Fruit fly (Drosophila melanogaster) whole organism, prepupa: ENCODE results near the gene CG2767.

Source experiments
- Blimp-1 ChIP-seq: fragments of 200-800 bp; sonication (Bioruptor generic); optimal IDR thresholded peaks from 3 replicates; lab custom pipeline; 2017; ENCODE audit warnings: missing biosample characterization, missing genetic modification characterization, mild to moderate bottlenecking, moderate library complexity, missing genetic modification reagents
- CG15336 ChIP-seq: fragments of 200-800 bp; sonication (Bioruptor generic); IDR thresholded peaks from 2 replicates; pipeline ENCODE4 v1.3.6; 2022; ENCODE audit warnings: missing biosample characterization, missing genetic modification characterization
- CG16779 ChIP-seq: fragments of 200-800 bp; sonication (Bioruptor generic); optimal IDR thresholded peaks from 3 replicates; lab custom pipeline; 2017; ENCODE audit warnings: missing biosample characterization, mild to moderate bottlenecking, missing genetic modification characterization
- CG3032 ChIP-seq: fragments of 200-800 bp; optimal IDR thresholded peaks from 2 replicates; lab custom pipeline; 2019; ENCODE audit warnings: missing biosample characterization, mild to moderate bottlenecking, missing genetic modification characterization, moderate library complexity
- CG32006 ChIP-seq: fragments of 200-800 bp; sonication (Bioruptor generic); optimal IDR thresholded peaks from 3 replicates; lab custom pipeline; 2017; ENCODE audit warnings: missing biosample characterization, mild to moderate bottlenecking, missing genetic modification characterization
- CG3919 ChIP-seq: fragments of 200-800 bp; sonication (Bioruptor generic); optimal IDR thresholded peaks from 3 replicates; lab custom pipeline; 2016; ENCODE audit warnings: missing biosample characterization, missing genetic modification characterization
- CG6163 ChIP-seq: fragments of 200-800 bp; sonication (Bioruptor generic); IDR thresholded peaks from 3 replicates; pipeline ENCODE4 v1.3.6; 2022; ENCODE audit warnings: missing biosample characterization, missing genetic modification characterization
- CG6276 ChIP-seq: fragments of 200-800 bp; sonication (Bioruptor generic); optimal IDR thresholded peaks from 2 replicates; lab custom pipeline; 2017; ENCODE audit warnings: missing biosample characterization, mild to moderate bottlenecking, missing genetic modification characterization
- CG6792 ChIP-seq: fragments of 200-800 bp; sonication (Bioruptor generic); optimal IDR thresholded peaks from 3 replicates; lab custom pipeline; 2016; ENCODE audit warnings: missing biosample characterization, missing genetic modification characterization
- CG6808 ChIP-seq: fragments of 200-800 bp; sonication (Bioruptor generic); optimal IDR thresholded peaks from 3 replicates; lab custom pipeline; 2017; ENCODE audit warnings: missing biosample characterization, missing genetic modification characterization, mild to moderate bottlenecking, moderate library complexity, missing genetic modification reagents
- CG6854 ChIP-seq: fragments of 200-800 bp; sonication (Bioruptor generic); optimal IDR thresholded peaks from 2 replicates; lab custom pipeline; 2017; ENCODE audit warnings: missing biosample characterization, mild to moderate bottlenecking, missing genetic modification characterization
- CG8119 ChIP-seq: fragments of 200-800 bp; sonication (Bioruptor generic); IDR thresholded peaks from 3 replicates; pipeline ENCODE4 v1.3.6; 2022; ENCODE audit warnings: missing biosample characterization, missing genetic modification characterization
- CG8632 ChIP-seq: fragments of 200-800 bp; sonication (Bioruptor generic); optimal IDR thresholded peaks from 3 replicates; lab custom pipeline; 2016; ENCODE audit warnings: missing biosample characterization, missing genetic modification characterization
- CG9139 ChIP-seq: fragments of 200-800 bp; sonication (Bioruptor generic); optimal IDR thresholded peaks from 3 replicates; lab custom pipeline; 2017; ENCODE audit warnings: missing biosample characterization, mild to moderate bottlenecking, missing genetic modification characterization
- Eip75B ChIP-seq: fragments of 200-800 bp; sonication (Bioruptor generic); optimal IDR thresholded peaks from 3 replicates; lab custom pipeline; 2016; ENCODE audit warnings: missing biosample characterization, missing genetic modification characterization
- Eip78C ChIP-seq: fragments of 200-800 bp; sonication (Bioruptor generic); peaks from one replicate; lab custom pipeline; 2016; ENCODE audit warnings: missing biosample characterization, missing genetic modification characterization
- Ets21C ChIP-seq: fragments of 200-800 bp; sonication (Bioruptor generic); optimal IDR thresholded peaks from 3 replicates; lab custom pipeline; 2016; ENCODE audit warnings: missing biosample characterization, missing genetic modification characterization
- Ets96B ChIP-seq: fragments of 200-800 bp; optimal IDR thresholded peaks from 2 replicates; lab custom pipeline; 2019; ENCODE audit warnings: missing biosample characterization, mild to moderate bottlenecking, missing genetic modification characterization, moderate library complexity
- Hr38 ChIP-seq: sonication (Bioruptor generic); optimal IDR thresholded peaks from 2 replicates; lab custom pipeline; 2016; ENCODE audit warnings: missing biosample characterization, missing genetic modification characterization
- Hr39 ChIP-seq: fragments of 200-800 bp; sonication (Bioruptor generic); optimal IDR thresholded peaks from 2 replicates; lab custom pipeline; 2016; ENCODE audit warnings: missing biosample characterization, missing genetic modification characterization
- Hr4 ChIP-seq: fragments of 200-800 bp; sonication (Bioruptor generic); optimal IDR thresholded peaks from 3 replicates; lab custom pipeline; 2016; ENCODE audit warnings: missing biosample characterization, missing genetic modification characterization
- Lpt ChIP-seq: fragments of 200-800 bp; sonication (Bioruptor generic); optimal IDR thresholded peaks from 3 replicates; lab custom pipeline; 2016; ENCODE audit warnings: missing biosample characterization, missing genetic modification characterization
- Met ChIP-seq: fragments of 200-800 bp; sonication (Bioruptor generic); optimal IDR thresholded peaks from 3 replicates; lab custom pipeline; 2016; ENCODE audit warnings: missing biosample characterization, missing genetic modification characterization
- OdsH ChIP-seq: fragments of 200-800 bp; sonication (Bioruptor generic); optimal IDR thresholded peaks from 3 replicates; lab custom pipeline; 2016; ENCODE audit warnings: missing biosample characterization, missing genetic modification characterization
- Smox ChIP-seq: fragments of 200-800 bp; sonication (Bioruptor generic); optimal IDR thresholded peaks from 3 replicates; lab custom pipeline; 2016; ENCODE audit warnings: missing biosample characterization, missing genetic modification characterization
- Sox102F ChIP-seq: fragments of 200-800 bp; sonication (Bioruptor generic); optimal IDR thresholded peaks from 2 replicates; lab custom pipeline; 2016; ENCODE audit warnings: missing biosample characterization, mild to moderate bottlenecking, missing genetic modification characterization
- Sox14 ChIP-seq: fragments of 200-800 bp; sonication (Bioruptor generic); optimal IDR thresholded peaks from 3 replicates; lab custom pipeline; 2016; ENCODE audit warnings: missing biosample characterization, missing genetic modification characterization
- achi ChIP-seq: fragments of 200-800 bp; sonication (Bioruptor generic); optimal IDR thresholded peaks from 3 replicates; lab custom pipeline; 2016; ENCODE audit warnings: missing biosample characterization, missing genetic modification characterization
- cyc ChIP-seq: fragments of 200-800 bp; sonication (Bioruptor generic); optimal IDR thresholded peaks from 3 replicates; lab custom pipeline; 2016; ENCODE audit warnings: missing biosample characterization, missing genetic modification characterization
- dsx ChIP-seq: fragments of 200-800 bp; optimal IDR thresholded peaks from 3 replicates; lab custom pipeline; 2019; ENCODE audit warnings: missing biosample characterization, mild to moderate bottlenecking, missing genetic modification characterization, moderate library complexity; ENCODE audit not compliant: poor library complexity, severe bottlenecking
- eg ChIP-seq: fragments of 200-800 bp; sonication (Bioruptor generic); IDR thresholded peaks from 3 replicates; pipeline ENCODE4 v1.3.6; 2022; ENCODE audit warnings: missing biosample characterization, missing genetic modification characterization
- fkh ChIP-seq: fragments of 200-800 bp; sonication (Bioruptor generic); optimal IDR thresholded peaks from 3 replicates; lab custom pipeline; 2017; ENCODE audit warnings: missing biosample characterization, mild to moderate bottlenecking, missing genetic modification characterization, moderate library complexity
- ss ChIP-seq, 2 experiments: fragments of 200-800 bp; sonication (Bioruptor generic); optimal IDR thresholded peaks; 2 replicates in 1 of 2; 3 replicates in 1 of 2; lab custom pipeline; 2017 to 2018; ENCODE audit warnings: mild to moderate bottlenecking in 2 of 2, missing biosample characterization in 2 of 2, missing genetic modification characterization in 2 of 2, moderate library complexity in 1 of 2
- svp ChIP-seq: fragments of 200-800 bp; sonication (Bioruptor generic); peaks from one replicate; lab custom pipeline; 2016; ENCODE audit warnings: missing biosample characterization, missing genetic modification characterization
- topi ChIP-seq: fragments of 200-800 bp; sonication (Bioruptor generic); optimal IDR thresholded peaks from 3 replicates; lab custom pipeline; 2016; ENCODE audit warnings: missing biosample characterization, missing genetic modification characterization

The CG2767 gene

DNA sequence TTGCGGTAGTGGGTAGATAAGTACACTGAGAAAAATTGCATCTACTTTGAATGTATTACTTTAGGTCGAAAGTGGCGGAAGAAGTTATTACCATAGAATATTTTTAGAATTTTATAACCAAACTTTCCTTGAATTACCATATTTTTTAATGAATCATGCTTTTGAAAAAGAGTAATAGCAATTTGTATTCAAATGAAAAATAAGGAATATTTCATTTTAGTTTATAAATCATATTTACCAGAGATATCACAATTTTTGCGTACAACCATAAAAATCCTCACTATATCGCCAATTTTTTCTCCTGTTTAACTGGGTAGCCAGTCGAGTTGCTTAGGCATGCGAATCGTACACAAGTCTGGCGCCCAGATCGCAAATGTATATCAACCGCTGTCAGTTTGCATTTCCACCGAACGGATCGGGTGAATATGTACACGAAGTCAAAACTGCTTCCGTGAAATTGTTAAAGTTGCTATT lies 38.2 kb downstream of the CG2767 start (continued):
- TF ChIP-seq achi (GFP tag; lab: Kevin White, UChicago) (peak; percentile 77), OdsH (GFP tag; lab: Kevin White, UChicago) (peak; percentile 82), Eip78C (GFP tag; lab: Kevin White, UChicago) (peak; percentile 95), Ets21C (GFP tag; lab: Kevin White, UChicago) (peak; percentile 39), topi (peak; percentile 78), CG8119 (peak; percentile 92), Sox14 (GFP tag; lab: Kevin White, UChicago) (peak; percentile 74), CG6163 (GFP tag; lab: Robert Waterston, UW) (peak; percentile 84), Hr39 (peak; percentile 58), Eip75B (GFP tag; lab: Kevin White, UChicago) (peak; percentile 84), Met (GFP tag; lab: Kevin White, UChicago) (peak; percentile 55), Lpt (GFP tag; lab: Kevin White, UChicago) (peak; percentile 82), CG32006 (GFP tag; lab: Kevin White, UChicago) (peak; percentile 90), CG6276 (GFP tag; lab: Kevin White, UChicago) (peak; percentile 87), Sox102F (GFP tag; lab: Kevin White, UChicago) (peak; percentile 62), CG6808 (GFP tag; lab: Kevin White, UChicago) (peak; percentile 83), CG8632 (GFP tag; lab: Kevin White, UChicago) (peak; percentile 59), Hr38 (GFP tag; lab: Kevin White, UChicago) (no peak), cyc (GFP tag; lab: Kevin White, UChicago) (peak; percentile 60), CG6792 (GFP tag; lab: Kevin White, UChicago) (peak; percentile 71), Ets96B (tag; lab: Kevin White, UChicago) (peak; percentile 82), CG3032 (tag; lab: Kevin White, UChicago) (peak; percentile 84)

DNA sequence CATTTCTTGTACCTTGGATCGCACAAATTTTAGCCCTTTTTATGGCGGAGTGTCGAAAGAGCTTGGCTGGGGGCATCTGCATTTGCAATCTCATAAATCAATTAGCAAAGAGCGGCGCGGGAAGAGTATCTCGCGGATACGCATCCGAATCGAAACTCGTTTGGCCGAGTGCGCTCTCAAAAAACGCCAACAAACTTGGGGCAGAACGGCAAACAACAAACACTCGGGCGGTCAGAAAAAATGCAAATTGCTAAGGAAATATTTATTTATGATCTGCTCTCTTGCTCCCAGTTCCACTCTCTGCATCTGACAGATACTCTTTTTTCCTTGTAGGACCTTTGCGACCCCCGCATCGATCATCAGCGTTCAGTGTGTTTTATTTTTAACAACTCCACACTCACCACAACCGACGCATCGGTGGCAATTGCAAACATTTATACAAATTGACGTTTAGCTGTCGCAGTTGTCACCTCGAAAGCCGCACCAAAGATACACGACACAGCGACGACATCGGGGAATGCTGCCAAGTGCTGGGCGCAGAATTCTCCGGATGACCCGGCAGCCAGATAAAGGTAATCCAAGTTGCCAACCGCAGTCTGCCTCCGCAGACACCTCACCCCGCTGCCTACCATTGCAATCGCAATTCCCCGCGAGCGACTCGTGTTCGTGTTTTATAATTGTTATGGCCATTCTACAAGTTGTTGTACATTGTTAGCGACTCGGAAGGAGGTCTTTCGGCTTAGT lies 38.8 kb downstream of the CG2767 start:
- TF ChIP-seq fkh = no peak
- peak; percentile 95 for TF ChIP-seq svp (GFP tag; lab: Kevin White, UChicago)
- TF ChIP-seq ss (GFP tag; optimal IDR thresholded peaks at IDR 0.05; lab: Kevin White, UChicago) = no peak
- peak; percentile 20 for TF ChIP-seq CG6854 (GFP tag; lab: Kevin White, UChicago)
- TF ChIP-seq Hr4 (GFP tag; lab: Kevin White, UChicago) = no peak
- TF ChIP-seq dsx (GFP tag; lab: Kevin White, UChicago) = peak; percentile 98
- TF ChIP-seq, all 60 proteins: peak for 3

DNA sequence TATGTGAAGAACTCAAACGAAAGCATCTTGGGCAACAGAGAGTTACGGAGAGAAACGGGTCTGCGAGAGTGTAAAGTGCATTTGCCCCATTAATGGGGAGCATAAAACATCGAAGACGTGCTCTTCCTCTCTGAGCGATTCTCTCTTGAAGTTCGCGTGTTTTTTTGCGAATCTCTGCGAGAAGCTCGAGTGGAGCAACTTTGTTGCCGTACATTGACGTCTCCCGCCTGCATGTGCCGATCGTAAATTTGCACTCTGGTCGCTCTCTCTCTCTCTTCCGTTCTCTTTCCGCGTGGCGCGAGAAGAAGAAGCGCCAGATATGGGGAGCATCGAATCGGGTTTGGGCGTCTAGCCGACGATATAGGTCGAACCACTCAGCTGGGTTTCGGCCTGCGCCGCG lies 40.1 kb downstream of the CG2767 start:
- TF ChIP-seq eg (GFP tag; lab: Robert Waterston, UW) = peak; percentile 75; the same call in 2 of the 3 replicates
- TF ChIP-seq Blimp-1 (GFP tag; lab: Kevin White, UChicago) = no peak
- TF ChIP-seq CG9139 (GFP tag; lab: Kevin White, UChicago) = peak; percentile 56
- TF ChIP-seq Smox = no peak
- peak; percentile 20 for TF ChIP-seq CG3919
- TF ChIP-seq CG16779 (tag; lab: Kevin White, UChicago) = peak; percentile 46
- TF ChIP-seq svp (GFP tag; lab: Kevin White, UChicago) = peak; percentile 67
- TF ChIP-seq CG6854 (GFP tag; lab: Kevin White, UChicago) = peak; percentile 83
- TF ChIP-seq Lpt (GFP tag; lab: Kevin White, UChicago) = peak; percentile 51
- no peak for TF ChIP-seq OdsH (GFP tag; lab: Kevin White, UChicago)
- TF ChIP-seq Sox102F (GFP tag; lab: Kevin White, UChicago) = peak; percentile 24
- peak; percentile 100 for TF ChIP-seq dsx (GFP tag; lab: Kevin White, UChicago)
- peak; percentile 75 for TF ChIP-seq CG15336 (GFP tag; lab: Robert Waterston, UW)
- no peak for TF ChIP-seq achi (GFP tag; lab: Kevin White, UChicago)
- no peak for TF ChIP-seq Ets21C (GFP tag; lab: Kevin White, UChicago)
- peak; percentile 49; the same call in 1 of the 3 replicates for TF ChIP-seq CG6163 (GFP tag; lab: Robert Waterston, UW)
- TF ChIP-seq CG6808 (GFP tag; lab: Kevin White, UChicago) = peak; percentile 28
- peak; percentile 71; the same call in 2 of the 3 replicates for TF ChIP-seq CG8119
- peak; percentile 51 to 81 for TF ChIP-seq ss (GFP tag; optimal IDR thresholded peaks at IDR 0.05; lab: Kevin White, UChicago)
